Worm (Caenorhabditis elegans) whole organism, young adult: Measurements from ENCODE around the gene T10H10.2.

Source experiments
- F57A8.1 ChIP-seq: fragments of 200-800 bp; sonication (Bioruptor generic); optimal IDR thresholded peaks from 2 replicates; lab custom pipeline; 2018; ENCODE audit warnings: mild to moderate bottlenecking, missing genetic modification characterization, moderate library complexity, missing compliant biosample characterization
- athp-1 ChIP-seq: sonication (generic microtip); optimal IDR thresholded peaks from 2 replicates; lab custom pipeline; 2017; ENCODE audit warnings: mild to moderate bottlenecking, missing genetic modification characterization, missing compliant biosample characterization
- bed-2 ChIP-seq: fragments of 200-800 bp; sonication (Bioruptor generic); IDR thresholded peaks from 2 replicates; pipeline ENCODE4 v1.3.6; 2022; ENCODE audit warnings: missing genetic modification reagents, missing genetic modification characterization, missing compliant biosample characterization
- egl-44 ChIP-seq: fragments of 200-800 bp; sonication (Bioruptor generic); IDR thresholded peaks from 2 replicates; pipeline ENCODE4 v1.3.6; 2022; ENCODE audit warnings: missing genetic modification reagents, missing genetic modification characterization, missing compliant biosample characterization
- hlh-26 ChIP-seq: fragments of 200-800 bp; sonication (Bioruptor generic); conservative IDR thresholded peaks from 2 replicates; pipeline ENCODE4 v1.3.6; 2022; ENCODE audit warnings: missing genetic modification reagents, missing genetic modification characterization, missing compliant biosample characterization
- madf-10 ChIP-seq: sonication (generic microtip); optimal IDR thresholded peaks from 2 replicates; lab custom pipeline; 2016; ENCODE audit warnings: mild to moderate bottlenecking, missing genetic modification characterization, missing compliant biosample characterization
- nhr-27 ChIP-seq: fragments of 200-800 bp; sonication (Bioruptor generic); optimal IDR thresholded peaks from 2 replicates; lab custom pipeline; 2018; ENCODE audit warnings: mild to moderate bottlenecking, missing genetic modification characterization, moderate library complexity, missing compliant biosample characterization
- sea-2 ChIP-seq: fragments of 200-800 bp; sonication (Bioruptor generic); IDR thresholded peaks from 2 replicates; pipeline ENCODE4 v1.3.6; 2022; ENCODE audit warnings: missing genetic modification characterization, missing compliant biosample characterization
- unc-130 ChIP-seq: sonication (generic microtip); optimal IDR thresholded peaks from 2 replicates; lab custom pipeline; 2016; ENCODE audit warnings: missing genetic modification reagents, missing genetic modification characterization, missing compliant biosample characterization
- unc-62 ChIP-seq: fragments of 150-350 bp; optimal IDR thresholded peaks from 2 replicates; lab custom pipeline; 2014; ENCODE audit warnings: missing biosample characterization, missing genetic modification reagents, missing genetic modification characterization

DNA sequence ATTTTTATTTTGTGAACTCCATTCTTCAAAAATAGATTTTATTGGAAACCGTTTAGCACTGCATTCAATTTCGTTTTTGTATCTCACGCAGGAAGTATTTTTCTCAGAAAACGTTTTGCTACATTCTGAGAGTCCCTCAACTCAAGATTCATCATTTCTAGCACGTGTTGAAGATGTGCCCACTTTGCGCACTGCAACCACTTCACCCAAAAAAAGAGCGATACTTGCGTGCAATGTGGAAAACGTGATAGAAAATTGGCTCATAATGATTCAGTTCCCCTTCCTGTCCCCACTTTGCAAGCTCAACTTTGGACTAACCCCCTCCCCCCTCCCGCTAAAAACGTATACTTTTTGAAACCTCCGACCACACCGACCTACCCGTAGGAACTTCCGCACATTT, 29.5 kb upstream of the T10H10.2 start:
- TF ChIP-seq bed-2 (GFP tag; lab: Robert Waterston, UW) = no peak
- no peak for TF ChIP-seq madf-10 (tag; lab: Kevin White, UChicago)
- no peak for TF ChIP-seq unc-62 (GFP tag; lab: Kevin White, UChicago)
- no peak for TF ChIP-seq sea-2 (GFP tag; lab: Robert Waterston, UW)
- TF ChIP-seq nhr-27 (tag; lab: Kevin White, UChicago) = no peak
- no peak for TF ChIP-seq athp-1 (tag; lab: Kevin White, UChicago)
- no peak for TF ChIP-seq F57A8.1 (GFP tag; lab: Kevin White, UChicago)
- no peak for TF ChIP-seq unc-130 (GFP tag; lab: Kevin White, UChicago)
- TF ChIP-seq egl-44 = no peak
- no peak for TF ChIP-seq hlh-26 (GFP tag; lab: Robert Waterston, UW)
